Worm (Caenorhabditis elegans) whole organism, early embryonic: Measurements from ENCODE around the gene far-5.

Experiments
- B0310.2 ChIP-seq: sonication (generic microtip); optimal IDR thresholded peaks from 2 replicates; lab custom pipeline; 2016; ENCODE audit warnings: mild to moderate bottlenecking, missing genetic modification characterization, missing compliant biosample characterization
- F13C5.2 ChIP-seq: sonication (generic microtip); optimal IDR thresholded peaks from 2 replicates; lab custom pipeline; 2017; ENCODE audit warnings: mild to moderate bottlenecking, missing genetic modification characterization, inconsistent platforms, missing compliant biosample characterization
- aly-1 ChIP-seq: sonication (generic microtip); optimal IDR thresholded peaks from 2 replicates; lab custom pipeline; 2016; ENCODE audit warnings: missing genetic modification characterization, missing compliant biosample characterization
- ama-1 ChIP-seq: fragments of 150-350 bp; optimal IDR thresholded peaks from 2 replicates; lab custom pipeline; 2014
- ceh-36 ChIP-seq: sonication (generic microtip); optimal IDR thresholded peaks from 2 replicates; lab custom pipeline; 2016; ENCODE audit warnings: missing genetic modification characterization, inconsistent platforms, missing compliant biosample characterization
- hmbx-1 ChIP-seq: sonication (generic microtip); optimal IDR thresholded peaks from 2 replicates; lab custom pipeline; 2016; ENCODE audit warnings: mild to moderate bottlenecking, missing genetic modification characterization, missing compliant biosample characterization
- hmg-4 ChIP-seq: fragments of 200-800 bp; sonication (Bioruptor generic); optimal IDR thresholded peaks from 2 replicates; lab custom pipeline; 2018; ENCODE audit warnings: mild to moderate bottlenecking, missing genetic modification characterization, missing compliant biosample characterization
- hnd-1 ChIP-seq: sonication (generic microtip); optimal IDR thresholded peaks from 2 replicates; lab custom pipeline; 2016; ENCODE audit warnings: missing genetic modification characterization, missing compliant biosample characterization
- pes-1 ChIP-seq: fragments of 200-800 bp; sonication (Bioruptor generic); IDR thresholded peaks from 2 replicates; pipeline ENCODE4 v1.3.6; 2022; ENCODE audit warnings: missing genetic modification reagents, missing genetic modification characterization, missing compliant biosample characterization
- scrt-1 ChIP-seq: fragments of 200-800 bp; sonication (Bioruptor generic); IDR thresholded peaks from 2 replicates; pipeline ENCODE4 v1.3.6; 2022; ENCODE audit warnings: missing genetic modification characterization, missing compliant biosample characterization
- sea-1 ChIP-seq: fragments of 200-800 bp; sonication (Bioruptor generic); conservative IDR thresholded peaks from 2 replicates; pipeline ENCODE4 v1.3.6; 2022; ENCODE audit warnings: missing genetic modification characterization, missing compliant biosample characterization
- tbx-11 ChIP-seq: fragments of 200-800 bp; sonication (Bioruptor generic); IDR thresholded peaks from 2 replicates; pipeline ENCODE4 v1.3.6; 2022; ENCODE audit warnings: missing genetic modification characterization, missing compliant biosample characterization
- tbx-37 ChIP-seq: fragments of 200-800 bp; sonication (Bioruptor generic); conservative IDR thresholded peaks from 2 replicates; pipeline ENCODE4 v1.3.6; 2022; ENCODE audit warnings: missing genetic modification reagents, missing genetic modification characterization, missing compliant biosample characterization

DNA sequence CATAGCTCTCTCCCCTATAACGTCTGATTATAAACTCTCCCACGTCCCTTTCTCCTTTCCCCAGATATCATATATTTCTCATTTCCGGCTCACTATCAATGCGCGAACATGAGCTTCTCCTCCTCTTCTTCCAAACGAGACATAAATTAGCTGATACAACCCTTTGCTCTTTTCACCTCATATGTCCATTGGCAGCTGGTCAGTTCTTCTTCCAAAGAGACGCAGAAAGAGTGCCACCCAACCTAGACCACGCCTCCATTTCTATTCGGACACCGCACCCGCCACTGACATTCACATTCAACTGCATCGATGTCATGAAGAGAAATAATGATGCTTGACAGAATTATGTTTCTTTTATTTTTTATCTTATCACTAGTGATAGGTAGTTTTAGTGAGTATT is 23.4 kb downstream of the far-5 start, which contains the start of gene fmi-1:
- no peak for TF ChIP-seq scrt-1
- no peak for TF ChIP-seq sea-1 (GFP tag; lab: Robert Waterston, UW)
- TF ChIP-seq hmbx-1 (tag; lab: Kevin White, UChicago), result no peak
- no peak for TF ChIP-seq ceh-36
- no peak for TF ChIP-seq B0310.2 (tag; lab: Kevin White, UChicago)
- TF ChIP-seq tbx-37 (GFP tag; lab: Robert Waterston, UW), result no peak
- no peak for TF ChIP-seq ama-1 (lab: Kevin White, UChicago)
- TF ChIP-seq pes-1, result no peak
- no peak for TF ChIP-seq tbx-11 (GFP tag; lab: Robert Waterston, UW)
- TF ChIP-seq hmg-4 (GFP tag; lab: Kevin White, UChicago), result no peak
- TF ChIP-seq aly-1 (tag; lab: Kevin White, UChicago), result no peak
- TF ChIP-seq hnd-1 (tag; lab: Kevin White, UChicago), result no peak
- no peak for TF ChIP-seq F13C5.2 (tag; lab: Kevin White, UChicago)
